Worm (Caenorhabditis elegans): ENCODE measurements around the gene iars-1.

Gene iars-1

ce11 chrIV:10387113-10387512 is 18.7 kb downstream of the iars-1 start, which contains the start of gene nfu-1:
nfu-1 (plus strand) TSS chrIV:10387413.
- TF ChIP-seq lsy-2 (tag; optimal IDR thresholded peaks at IDR 0.05) (no peak), nhr-2 (tag; optimal IDR thresholded peaks at IDR 0.05) (no peak), elt-3 (tag; optimal IDR thresholded peaks at IDR 0.05) (no peak), mls-2 (tag; optimal IDR thresholded peaks at IDR 0.05) (no peak), lin-13 (tag; optimal IDR thresholded peaks at IDR 0.05) (no peak), zip-8 (tag; optimal IDR thresholded peaks at IDR 0.05) (no peak), unc-120 (tag; optimal IDR thresholded peaks at IDR 0.05; ENCODE audit: poor library complexity, severe bottlenecking) (no peak), ztf-11 (tag; optimal IDR thresholded peaks at IDR 0.05) (no peak), unc-39 (tag; optimal IDR thresholded peaks at IDR 0.05) (no peak), bed-3 (GFP tag; optimal IDR thresholded peaks at IDR 0.05) (no peak), pha-4 (tag; optimal IDR thresholded peaks at IDR 0.05) (no peak), snpc-4 (tag; optimal IDR thresholded peaks at IDR 0.05) (no peak), sem-2 (GFP tag; optimal IDR thresholded peaks at IDR 0.05) (no peak), flh-1 (GFP tag; optimal IDR thresholded peaks at IDR 0.05) (no peak), blmp-1 (tag; optimal IDR thresholded peaks at IDR 0.05) (no peak), ceh-43 (GFP tag; optimal IDR thresholded peaks at IDR 0.05) (no peak), nhr-28 (tag; optimal IDR thresholded peaks at IDR 0.05) (no peak), ceh-39 (tag; optimal IDR thresholded peaks at IDR 0.05) (no peak)

- TF ChIP-seq cnd-1 (tag; optimal IDR thresholded peaks at IDR 0.05) (no peak), elt-3 (tag; optimal IDR thresholded peaks at IDR 0.05) (no peak), mab-5 (tag; optimal IDR thresholded peaks at IDR 0.05) (no peak), nhr-28 (tag; optimal IDR thresholded peaks at IDR 0.05) (no peak), lin-32 (GFP tag; optimal IDR thresholded peaks at IDR 0.05) (no peak), flh-1 (GFP tag; optimal IDR thresholded peaks at IDR 0.05) (no peak), bed-3 (GFP tag; optimal IDR thresholded peaks at IDR 0.05) (no peak), ceh-39 (tag; optimal IDR thresholded peaks at IDR 0.05) (no peak), ztf-11 (tag; optimal IDR thresholded peaks at IDR 0.05) (no peak), ceh-83 (GFP tag; optimal IDR thresholded peaks at IDR 0.05) (no peak), unc-120 (tag; optimal IDR thresholded peaks at IDR 0.05; ENCODE audit: poor library complexity, severe bottlenecking) (no peak), snpc-4 (tag; optimal IDR thresholded peaks at IDR 0.05) (no peak), unc-39 (tag; optimal IDR thresholded peaks at IDR 0.05) (no peak), lsy-2 (tag; optimal IDR thresholded peaks at IDR 0.05) (no peak)
Observed at ce11 chrIV:10388263-10388662, 19.9 kb downstream of the iars-1 start, which contains the start of gene R10H10.3. R10H10.3 (plus strand) TSS chrIV:10388505.

DNA sequence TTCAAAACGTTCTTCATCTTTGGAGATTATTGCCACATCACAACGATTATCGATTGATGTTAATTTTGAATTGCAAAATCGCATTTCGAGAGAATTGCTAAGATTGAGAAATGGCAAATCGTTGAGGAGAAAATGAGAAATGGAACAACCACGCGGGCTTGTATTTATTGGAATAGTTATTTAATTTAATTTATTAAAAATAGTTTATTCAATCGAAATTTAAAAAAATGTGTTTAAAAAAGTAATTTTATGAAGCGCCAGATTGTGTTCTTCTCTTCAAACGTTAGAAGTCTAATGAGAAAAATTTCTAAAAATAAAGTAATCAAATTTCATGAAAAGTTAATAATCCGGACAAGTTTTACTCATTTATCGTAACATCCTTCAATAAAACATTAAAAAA is 23.4 kb downstream of the iars-1 start, which contains the start of gene spe-26:
TSS of gene spe-26 (minus strand) at position 101 of the 400 bp plus-strand sequence.
- TF ChIP-seq blmp-1 (tag; optimal IDR thresholded peaks at IDR 0.05), result no peak
- no peak for TF ChIP-seq mls-2 (tag; optimal IDR thresholded peaks at IDR 0.05)
- TF ChIP-seq nhr-237 (tag; optimal IDR thresholded peaks at IDR 0.05), result no peak
- no peak for TF ChIP-seq tbx-8 (GFP tag; optimal IDR thresholded peaks at IDR 0.05)
- no peak for TF ChIP-seq elt-1 (tag; optimal IDR thresholded peaks at IDR 0.05; ENCODE audit: borderline replicate concordance, insufficient read depth)
- no peak for TF ChIP-seq nhr-12 (tag; optimal IDR thresholded peaks at IDR 0.05)
- TF ChIP-seq unc-62 (GFP tag; optimal IDR thresholded peaks at IDR 0.05), result no peak
- no peak for TF ChIP-seq ceh-43 (GFP tag; optimal IDR thresholded peaks at IDR 0.05)
- no peak for TF ChIP-seq ham-2 (GFP tag; optimal IDR thresholded peaks at IDR 0.05)
- no peak for TF ChIP-seq nhr-28 (tag; optimal IDR thresholded peaks at IDR 0.05)
- TF ChIP-seq unc-120 (tag; optimal IDR thresholded peaks at IDR 0.05; ENCODE audit: poor library complexity, severe bottlenecking), result no peak
- no peak for TF ChIP-seq flh-1 (GFP tag; optimal IDR thresholded peaks at IDR 0.05)
- no peak for TF ChIP-seq ces-1 (GFP tag; optimal IDR thresholded peaks at IDR 0.05)
- TF ChIP-seq M03D4.4 (tag; optimal IDR thresholded peaks at IDR 0.05), result no peak
- TF ChIP-seq lin-13 (tag; optimal IDR thresholded peaks at IDR 0.05), result no peak
- TF ChIP-seq ztf-11 (tag; optimal IDR thresholded peaks at IDR 0.05), result no peak
- TF ChIP-seq drap-1 (GFP tag; optimal IDR thresholded peaks at IDR 0.05), result no peak
- TF ChIP-seq mab-5 (tag; optimal IDR thresholded peaks at IDR 0.05), result no peak
- no peak for TF ChIP-seq zip-8 (tag; optimal IDR thresholded peaks at IDR 0.05)

DNA sequence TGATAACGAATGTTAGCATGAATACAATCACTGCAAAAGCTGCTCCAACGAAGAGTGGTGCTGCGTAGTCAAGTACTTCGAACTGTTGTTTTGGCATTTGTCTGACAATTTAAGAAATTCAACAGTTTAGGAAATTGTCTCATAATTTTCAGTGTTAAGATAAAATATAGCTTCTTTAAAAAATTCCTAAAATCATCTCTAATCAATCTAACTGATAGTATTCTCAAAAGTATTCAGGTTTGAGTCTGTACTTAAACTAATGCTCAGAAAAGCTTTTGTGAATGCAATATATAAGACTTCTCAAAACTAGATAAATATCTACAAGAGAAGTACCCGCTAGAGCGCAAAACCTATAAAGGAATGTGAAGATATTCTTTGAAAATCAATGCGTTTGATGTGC is 26.5 kb downstream of the iars-1 start, which contains the start of gene R10H10.4:
TSS of gene R10H10.4 (minus strand) at position 101 of the 400 bp plus-strand sequence.
- TF ChIP-seq mls-2 (tag; optimal IDR thresholded peaks at IDR 0.05), result no peak
- no peak for TF ChIP-seq nhr-237 (tag; optimal IDR thresholded peaks at IDR 0.05)
- no peak for TF ChIP-seq unc-120 (tag; optimal IDR thresholded peaks at IDR 0.05; ENCODE audit: poor library complexity, severe bottlenecking)
- no peak for TF ChIP-seq lin-32 (GFP tag; optimal IDR thresholded peaks at IDR 0.05)
- TF ChIP-seq unc-39 (tag; optimal IDR thresholded peaks at IDR 0.05), result no peak
- TF ChIP-seq nhr-2 (tag; optimal IDR thresholded peaks at IDR 0.05), result no peak
- no peak for TF ChIP-seq unc-62 (GFP tag; optimal IDR thresholded peaks at IDR 0.05)
- no peak for TF ChIP-seq drap-1 (GFP tag; optimal IDR thresholded peaks at IDR 0.05)
- no peak for TF ChIP-seq ztf-11 (tag; optimal IDR thresholded peaks at IDR 0.05)
- no peak for TF ChIP-seq ceh-83 (GFP tag; optimal IDR thresholded peaks at IDR 0.05)
- no peak for TF ChIP-seq mep-1 (tag; optimal IDR thresholded peaks at IDR 0.05)
- no peak for TF ChIP-seq ces-1 (GFP tag; optimal IDR thresholded peaks at IDR 0.05)
- no peak for TF ChIP-seq snpc-4 (tag; optimal IDR thresholded peaks at IDR 0.05)
- TF ChIP-seq lin-13 (tag; optimal IDR thresholded peaks at IDR 0.05), result no peak
- TF ChIP-seq M03D4.4 (tag; optimal IDR thresholded peaks at IDR 0.05), result no peak
- no peak for TF ChIP-seq flh-1 (GFP tag; optimal IDR thresholded peaks at IDR 0.05)
- TF ChIP-seq elt-1 (tag; optimal IDR thresholded peaks at IDR 0.05; ENCODE audit: borderline replicate concordance, insufficient read depth), result no peak
- no peak for TF ChIP-seq cnd-1 (tag; optimal IDR thresholded peaks at IDR 0.05)
- TF ChIP-seq mab-5 (tag; optimal IDR thresholded peaks at IDR 0.05), result no peak

Measured in whole organism, mixed stage, embryonic.